Fruit fly (Drosophila melanogaster): ENCODE data around the gene bcn92.
A peak's percentile ranks its signal among the peaks of the same experiment; 100 is the strongest.

bcn92 gene

DNA sequence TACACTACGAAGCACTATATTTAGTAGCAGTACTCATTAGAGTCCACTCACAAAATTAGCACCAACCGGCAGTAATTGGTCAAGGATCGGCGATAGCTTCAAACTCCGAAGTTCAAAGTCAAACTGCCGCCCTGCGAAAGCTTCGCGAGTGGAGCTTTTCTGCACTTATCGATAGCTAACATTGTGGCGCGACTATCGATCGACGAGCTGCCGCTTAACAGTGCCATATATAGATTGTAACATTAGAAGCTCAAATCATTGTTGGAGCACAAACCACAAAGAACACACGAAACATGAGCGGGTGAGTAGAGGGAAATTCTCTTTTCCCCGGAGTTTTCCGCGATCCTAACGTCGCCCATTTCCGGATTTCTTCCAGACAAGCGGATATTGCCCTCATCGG lies 4.3 kb downstream of the bcn92 start, which contains the start of gene Pgd (continued):
- TF ChIP-seq seq (GFP tag; IDR thresholded peaks at IDR 0.05) (no peak), CG42726 (GFP tag; IDR thresholded peaks at IDR 0.05; ENCODE audit: partially characterized antibody) (no peak), CG2116 (GFP tag; optimal IDR thresholded peaks at IDR 0.05) (peak; percentile 9), Mes4 (GFP tag; optimal IDR thresholded peaks at IDR 0.05) (no peak), bab2 (GFP tag; optimal IDR thresholded peaks at IDR 0.05) (no peak), nmo (GFP tag; optimal IDR thresholded peaks at IDR 0.05) (no peak), kay (GFP tag; optimal IDR thresholded peaks at IDR 0.05) (no peak), CG17829 (tag; optimal IDR thresholded peaks at IDR 0.05) (no peak), BEAF-32 (GFP tag; optimal IDR thresholded peaks at IDR 0.05) (peak; percentile 71), gcm2 (GFP tag; optimal IDR thresholded peaks at IDR 0.05) (no peak), sim (GFP tag; IDR thresholded peaks at IDR 0.05) (no peak), CG4707 (GFP tag; optimal IDR thresholded peaks at IDR 0.05) (no peak), Ada2b (GFP tag; IDR thresholded peaks at IDR 0.05) (no peak), CTCF (GFP tag; optimal IDR thresholded peaks at IDR 0.05) (no peak), chn (GFP tag; optimal IDR thresholded peaks at IDR 0.05) (no peak), CG6813 (GFP tag; optimal IDR thresholded peaks at IDR 0.05) (no peak), az2 (GFP tag; optimal IDR thresholded peaks at IDR 0.05) (no peak), Atf3 (GFP tag; optimal IDR thresholded peaks at IDR 0.05) (no peak), Myb (GFP tag; optimal IDR thresholded peaks at IDR 0.05) (peak; percentile 73), GATAe (GFP tag; conservative IDR thresholded peaks at IDR 0.05) (no peak), Hand (GFP tag; optimal IDR thresholded peaks at IDR 0.05) (no peak), lov (optimal IDR thresholded peaks at IDR 0.05) (no peak), lov (GFP tag; IDR thresholded peaks at IDR 0.05) (no peak), hbn (GFP tag; IDR thresholded peaks at IDR 0.05; ENCODE audit: partially characterized antibody) (peak; percentile 64), CG7928 (GFP tag; optimal IDR thresholded peaks at IDR 0.05) (no peak), ranshi (GFP tag; IDR thresholded peaks at IDR 0.05) (no peak), pfk (GFP tag; optimal IDR thresholded peaks at IDR 0.05) (no peak), bcd (GFP tag; optimal IDR thresholded peaks at IDR 0.05) (no peak), Bdp1 (GFP tag; optimal IDR thresholded peaks at IDR 0.05) (no peak), Sin3A (optimal IDR thresholded peaks at IDR 0.05) (no peak), CG18599 (GFP tag; optimal IDR thresholded peaks at IDR 0.05) (peak; percentile 26), CG18764 (GFP tag; optimal IDR thresholded peaks at IDR 0.05) (no peak), ERR (GFP tag; optimal IDR thresholded peaks at IDR 0.05) (no peak), pum (GFP tag; optimal IDR thresholded peaks at IDR 0.05) (no peak), Adf1 (GFP tag; IDR thresholded peaks at IDR 0.05) (no peak), CG8290 (GFP tag; optimal IDR thresholded peaks at IDR 0.05) (no peak), CG8290 (tag; optimal IDR thresholded peaks at IDR 0.05) (peak in 1 of 2 experiments; percentile 24), scrt (GFP tag; optimal IDR thresholded peaks at IDR 0.05) (no peak), CG11085 (GFP tag; IDR thresholded peaks at IDR 0.05) (no peak), fd64A (GFP tag; optimal IDR thresholded peaks at IDR 0.05) (no peak), Atf-2 (GFP tag; optimal IDR thresholded peaks at IDR 0.05) (no peak), dmrt99B (tag; optimal IDR thresholded peaks at IDR 0.05) (no peak), row (GFP tag; IDR thresholded peaks at IDR 0.05) (no peak), TFAM (GFP tag; optimal IDR thresholded peaks at IDR 0.05) (no peak), Usf (GFP tag; optimal IDR thresholded peaks at IDR 0.05) (no peak), Scr (GFP tag; IDR thresholded peaks at IDR 0.05; ENCODE audit: partially characterized antibody) (peak; percentile 44), stwl (tag; optimal IDR thresholded peaks at IDR 0.05) (no peak), MESR4 (GFP tag; optimal IDR thresholded peaks at IDR 0.05) (peak; percentile 12), CG14860 (GFP tag; IDR thresholded peaks at IDR 0.05; ENCODE audit: partially characterized antibody) (0 out of 3 replicates have a peak, but pooled peaks have one; percentile 12), Sry-β (GFP tag; optimal IDR thresholded peaks at IDR 0.05) (no peak), Dad (GFP tag; optimal IDR thresholded peaks at IDR 0.05) (no peak), CG6175 (GFP tag; IDR thresholded peaks at IDR 0.05) (no peak), run (tag; optimal IDR thresholded peaks at IDR 0.05) (no peak)

Data from whole organism, embryonic.